Fruit fly (Drosophila melanogaster) whole organism, embryonic: ENCODE results near the gene Spc105R.

ENCODE experiments used
- Asciz ChIP-seq: fragments of 200-800 bp; sonication (Bioruptor generic); optimal IDR thresholded peaks from 2 replicates; lab custom pipeline; 2017; ENCODE audit warnings: missing biosample characterization, mild to moderate bottlenecking, missing genetic modification characterization, missing genetic modification reagents
- Atf6 ChIP-seq: fragments of 200-800 bp; sonication (Bioruptor generic); IDR thresholded peaks from 2 replicates; pipeline ENCODE4 v1.3.6; 2022; ENCODE audit warnings: missing biosample characterization, missing genetic modification characterization
- Blimp-1 ChIP-seq: fragments of 200-800 bp; sonication (Bioruptor generic); optimal IDR thresholded peaks from 3 replicates; lab custom pipeline; 2018; ENCODE audit warnings: missing biosample characterization, missing genetic modification characterization, mild to moderate bottlenecking, moderate library complexity, missing genetic modification reagents
- CG11247 ChIP-seq: fragments of 200-800 bp; sonication (Bioruptor generic); IDR thresholded peaks from 2 replicates; pipeline ENCODE4 v1.3.6; 2022; ENCODE audit warnings: missing biosample characterization, missing genetic modification characterization
- CG11560 ChIP-seq: fragments of 200-800 bp; sonication (Bioruptor generic); IDR thresholded peaks from 3 replicates; pipeline ENCODE4 v1.3.6; 2022; ENCODE audit warnings: missing biosample characterization, missing genetic modification characterization
- CG12659 ChIP-seq: fragments of 200-800 bp; sonication (Bioruptor generic); optimal IDR thresholded peaks from 3 replicates; lab custom pipeline; 2017; ENCODE audit warnings: mild to moderate bottlenecking, missing biosample characterization, missing genetic modification reagents, missing genetic modification characterization
- CG13296 ChIP-seq: fragments of 200-800 bp; sonication (Bioruptor generic); optimal IDR thresholded peaks from 3 replicates; lab custom pipeline; 2018; ENCODE audit warnings: missing biosample characterization, mild to moderate bottlenecking, missing genetic modification characterization
- CG1603 ChIP-seq: fragments of 200-800 bp; sonication (Bioruptor generic); optimal IDR thresholded peaks from 2 replicates; lab custom pipeline; 2019; ENCODE audit warnings: missing biosample characterization, mild to moderate bottlenecking, missing genetic modification characterization, moderate library complexity
- CG17186 ChIP-seq: fragments of 200-800 bp; sonication (Bioruptor generic); optimal IDR thresholded peaks from 3 replicates; lab custom pipeline; 2017; ENCODE audit warnings: missing biosample characterization, missing genetic modification reagents, missing genetic modification characterization
- CG17612 ChIP-seq: fragments of 200-800 bp; sonication (Bioruptor generic); IDR thresholded peaks from 2 replicates; pipeline ENCODE4 v1.3.6; 2022; ENCODE audit warnings: missing biosample characterization, missing genetic modification characterization
- CG2120 ChIP-seq: fragments of 200-800 bp; sonication (Bioruptor generic); optimal IDR thresholded peaks from 3 replicates; lab custom pipeline; 2016; ENCODE audit warnings: missing biosample characterization, missing genetic modification characterization
- CG2129 ChIP-seq: fragments of 200-800 bp; sonication (Bioruptor generic); IDR thresholded peaks from 2 replicates; pipeline ENCODE4 v1.3.6; 2022; ENCODE audit warnings: missing biosample characterization, missing genetic modification characterization; ENCODE audit not compliant: partially characterized antibody
- CG2678 ChIP-seq: fragments of 200-800 bp; sonication (Bioruptor generic); optimal IDR thresholded peaks from 3 replicates; lab custom pipeline; 2019; ENCODE audit warnings: missing biosample characterization, mild to moderate bottlenecking, missing genetic modification characterization, moderate library complexity
- CG3281 ChIP-seq: fragments of 200-800 bp; sonication (Bioruptor generic); optimal IDR thresholded peaks from 3 replicates; lab custom pipeline; 2017; ENCODE audit warnings: missing biosample characterization, mild to moderate bottlenecking, missing genetic modification characterization
- CG34224 ChIP-seq: fragments of 200-800 bp; sonication (Bioruptor generic); IDR thresholded peaks from 3 replicates; pipeline ENCODE4 v1.3.6; 2022; ENCODE audit warnings: missing biosample characterization, missing genetic modification characterization; ENCODE audit not compliant: partially characterized antibody
- CG4424 ChIP-seq: fragments of 200-800 bp; sonication (Bioruptor generic); optimal IDR thresholded peaks from 3 replicates; lab custom pipeline; 2016; ENCODE audit warnings: missing biosample characterization, missing genetic modification characterization
- CG4820 ChIP-seq: fragments of 200-800 bp; sonication (Bioruptor generic); optimal IDR thresholded peaks from 3 replicates; lab custom pipeline; 2016; ENCODE audit warnings: missing biosample characterization, missing genetic modification characterization
- CG6683 ChIP-seq: fragments of 200-800 bp; sonication (Bioruptor generic); optimal IDR thresholded peaks from 2 replicates; lab custom pipeline; 2017; ENCODE audit warnings: missing biosample characterization, mild to moderate bottlenecking, missing genetic modification characterization, missing genetic modification reagents
- CG9727 ChIP-seq: fragments of 200-800 bp; sonication (Bioruptor generic); optimal IDR thresholded peaks from 3 replicates; lab custom pipeline; 2017; ENCODE audit warnings: missing biosample characterization, mild to moderate bottlenecking, missing genetic modification characterization
- CG9797 ChIP-seq: fragments of 200-800 bp; sonication (Bioruptor generic); optimal IDR thresholded peaks from 3 replicates; lab custom pipeline; 2018; ENCODE audit warnings: missing biosample characterization, mild to moderate bottlenecking, missing genetic modification characterization
- D19B ChIP-seq: fragments of 200-800 bp; sonication (Bioruptor generic); optimal IDR thresholded peaks from 2 replicates; lab custom pipeline; 2017; ENCODE audit warnings: missing biosample characterization, mild to moderate bottlenecking, missing genetic modification characterization
- Dbx ChIP-seq: fragments of 200-800 bp; sonication (Bioruptor generic); IDR thresholded peaks from 3 replicates; pipeline ENCODE4 v1.3.6; 2022; ENCODE audit warnings: missing biosample characterization, missing genetic modification characterization
- Dip2 ChIP-seq: fragments of 200-800 bp; sonication (Bioruptor generic); IDR thresholded peaks from 2 replicates; pipeline ENCODE4 v1.3.6; 2022; ENCODE audit warnings: missing biosample characterization, missing genetic modification characterization
- Dp ChIP-seq: fragments of 200-800 bp; sonication (Bioruptor generic); optimal IDR thresholded peaks from 2 replicates; lab custom pipeline; 2018; ENCODE audit warnings: missing biosample characterization, mild to moderate bottlenecking, missing genetic modification characterization, moderate library complexity
- Lim3 ChIP-seq: fragments of 200-800 bp; sonication (Bioruptor generic); IDR thresholded peaks from 2 replicates; pipeline ENCODE4 v1.3.6; 2022; ENCODE audit warnings: missing biosample characterization, missing genetic modification characterization
- NK7.1 ChIP-seq: fragments of 200-800 bp; sonication (Bioruptor generic); optimal IDR thresholded peaks from 3 replicates; lab custom pipeline; 2016; ENCODE audit warnings: missing biosample characterization, missing genetic modification characterization
- Pdp1 ChIP-seq, 2 experiments: fragments of 200-800 bp; sonication (Bioruptor generic); optimal IDR thresholded peaks; 3 replicates each; lab custom pipeline; 2016; ENCODE audit warnings: missing biosample characterization in 2 of 2, missing genetic modification characterization in 2 of 2, mild to moderate bottlenecking in 1 of 2, moderate library complexity in 1 of 2
- Side ChIP-seq: fragments of 200-800 bp; sonication (Bioruptor generic); optimal IDR thresholded peaks from 2 replicates; lab custom pipeline; 2016; ENCODE audit warnings: missing biosample characterization, missing genetic modification characterization
- Stat92E ChIP-seq, 3 experiments: fragments of >200 bp in 2 of 3; fragments of 200-800 bp in 1 of 3; sonication (Bioruptor generic) in 1 of 3; optimal IDR thresholded peaks; 2 replicates each; lab custom pipeline; 2017 to 2019; ENCODE audit warnings: missing biosample characterization in 3 of 3, missing genetic modification characterization in 3 of 3, mild to moderate bottlenecking in 1 of 3, moderate library complexity in 1 of 3
- Usf ChIP-seq: fragments of 200-800 bp; sonication (Bioruptor generic); optimal IDR thresholded peaks from 2 replicates; lab custom pipeline; 2017; ENCODE audit warnings: missing genotype, missing biosample characterization, missing genetic modification characterization
- ase ChIP-seq: fragments of 200-800 bp; sonication (Bioruptor generic); IDR thresholded peaks from 3 replicates; pipeline ENCODE4 v1.3.6; 2022; ENCODE audit warnings: missing biosample characterization, missing genetic modification characterization
- bab2 ChIP-seq: fragments of 200-800 bp; sonication (Bioruptor generic); optimal IDR thresholded peaks from 2 replicates; lab custom pipeline; 2016; ENCODE audit warnings: missing biosample characterization, missing genetic modification characterization
- corto ChIP-seq: fragments of 200-800 bp; sonication (Bioruptor generic); optimal IDR thresholded peaks from 2 replicates; lab custom pipeline; 2016; ENCODE audit warnings: missing biosample characterization, mild to moderate bottlenecking, missing genetic modification characterization, moderate library complexity
- crol ChIP-seq: fragments of 200-800 bp; sonication (Bioruptor generic); IDR thresholded peaks from 2 replicates; pipeline ENCODE4 v1.3.6; 2022; ENCODE audit warnings: missing biosample characterization, missing genetic modification characterization
- dimm ChIP-seq: fragments of 200-800 bp; sonication (Bioruptor generic); IDR thresholded peaks from 2 replicates; pipeline ENCODE4 v1.3.6; 2022; ENCODE audit warnings: missing biosample characterization, missing genetic modification characterization
- emc ChIP-seq: fragments of 200-800 bp; sonication (Bioruptor generic); optimal IDR thresholded peaks from 2 replicates; lab custom pipeline; 2016; ENCODE audit warnings: missing biosample characterization, missing genetic modification characterization
- ewg ChIP-seq: fragments of 200-800 bp; sonication (Bioruptor generic); optimal IDR thresholded peaks from 3 replicates; lab custom pipeline; 2017; ENCODE audit warnings: mild to moderate bottlenecking, missing biosample characterization, missing genetic modification reagents, missing genetic modification characterization
- fd96Cb ChIP-seq: fragments of 200-800 bp; sonication (Bioruptor generic); optimal IDR thresholded peaks from 2 replicates; lab custom pipeline; 2018; ENCODE audit warnings: missing biosample characterization, mild to moderate bottlenecking, missing genetic modification characterization, moderate library complexity
- h ChIP-seq: fragments of >200 bp; optimal IDR thresholded peaks from 2 replicates; lab custom pipeline; 2017
- kay ChIP-seq: fragments of 200-800 bp; sonication (Bioruptor generic); optimal IDR thresholded peaks from 2 replicates; lab custom pipeline; 2016; ENCODE audit warnings: missing biosample characterization, missing genetic modification characterization
- mirr ChIP-seq: fragments of 200-800 bp; sonication (Bioruptor generic); optimal IDR thresholded peaks from 3 replicates; lab custom pipeline; 2018; ENCODE audit warnings: missing biosample characterization, mild to moderate bottlenecking, missing genetic modification characterization
- mld ChIP-seq: fragments of 200-800 bp; sonication (Bioruptor generic); IDR thresholded peaks from 3 replicates; pipeline ENCODE4 v1.3.6; 2022; ENCODE audit warnings: missing biosample characterization, missing genetic modification characterization; ENCODE audit not compliant: partially characterized antibody
- nmo ChIP-seq: fragments of 200-800 bp; sonication (Bioruptor generic); optimal IDR thresholded peaks from 2 replicates; lab custom pipeline; 2018; ENCODE audit warnings: missing biosample characterization, mild to moderate bottlenecking, missing genetic modification characterization, moderate library complexity
- so ChIP-seq: fragments of 200-800 bp; sonication (Bioruptor generic); IDR thresholded peaks from 3 replicates; pipeline ENCODE4 v1.3.6; 2022; ENCODE audit warnings: missing biosample characterization, missing genetic modification characterization
- sqz ChIP-seq: fragments of 200-800 bp; sonication (Bioruptor generic); optimal IDR thresholded peaks from 3 replicates; lab custom pipeline; 2018; ENCODE audit warnings: missing biosample characterization, mild to moderate bottlenecking, missing genetic modification characterization
- z ChIP-seq: fragments of 200-800 bp; sonication (Bioruptor generic); IDR thresholded peaks from 3 replicates; pipeline ENCODE4 v1.3.6; 2022; ENCODE audit warnings: missing biosample characterization, missing genetic modification characterization
- zen2 ChIP-seq: fragments of 200-800 bp; sonication (Bioruptor generic); IDR thresholded peaks from 3 replicates; pipeline ENCODE4 v1.3.6; 2022; ENCODE audit warnings: missing biosample characterization, missing genetic modification characterization; ENCODE audit not compliant: partially characterized antibody
- zfh1 ChIP-seq: fragments of 200-800 bp; sonication (Bioruptor generic); IDR thresholded peaks from 3 replicates; pipeline ENCODE4 v1.3.6; 2022; ENCODE audit warnings: missing biosample characterization, missing genetic modification characterization

Gene Spc105R

DNA sequence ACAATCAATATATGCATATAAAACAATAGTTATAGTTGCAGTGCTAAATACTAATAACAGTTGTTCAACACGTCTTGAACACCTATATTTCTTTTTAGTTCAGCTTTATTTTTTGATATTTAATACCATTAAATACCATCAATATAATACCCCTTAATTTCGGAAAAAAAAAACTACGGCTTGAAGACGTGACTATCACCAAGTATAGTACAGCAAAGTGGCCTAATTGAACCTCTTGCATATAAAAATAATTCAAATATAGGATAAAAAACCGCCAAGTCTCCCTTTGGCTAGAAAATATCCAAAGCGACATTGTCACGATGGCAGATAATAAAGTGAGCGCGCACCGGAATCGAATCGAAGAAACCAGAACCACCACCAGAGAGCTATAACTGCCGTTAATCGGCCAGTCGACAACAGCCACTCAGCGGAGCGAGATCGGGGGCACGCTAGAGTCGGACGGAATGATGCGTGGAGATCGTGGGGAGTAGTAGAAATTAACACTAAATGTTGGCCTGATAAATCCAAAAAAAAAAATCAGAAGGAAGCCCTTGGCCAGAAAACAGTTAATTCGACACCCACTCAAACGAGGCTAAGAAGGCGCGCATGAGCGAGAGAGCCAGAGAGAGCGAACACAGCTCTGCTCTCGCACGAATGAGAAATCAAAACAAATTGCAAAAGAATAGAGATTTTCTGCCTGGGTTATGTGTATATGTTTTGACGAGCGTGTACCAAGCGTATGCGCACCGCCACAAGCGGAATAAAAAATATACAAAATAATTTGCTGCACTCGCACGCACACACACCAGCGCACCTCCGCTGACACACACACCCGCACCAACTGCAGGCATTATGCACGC lies 15.2 kb upstream of the Spc105R start (continued):
- TF ChIP-seq zfh1 (GFP tag; lab: Robert Waterston, UW) (0 out of 3 replicates have a peak, but pooled peaks have one; percentile 52), h (lab: Kevin White, UChicago) (no peak), Lim3 (GFP tag; lab: Robert Waterston, UW) (no peak), Dp (GFP tag; lab: Kevin White, UChicago) (no peak), Stat92E (GFP tag; optimal IDR thresholded peaks at IDR 0.05; lab: Kevin White, UChicago) (peak in 1 of 3 experiments; percentile 61), Usf (GFP tag; lab: Kevin White, UChicago) (no peak), CG6683 (GFP tag; lab: Kevin White, UChicago) (no peak), Side (peak; percentile 57), Dbx (GFP tag; lab: Robert Waterston, UW) (peak; percentile 69; the same call in 2 of the 3 replicates), CG17612 (no peak), Dip2 (GFP tag; lab: Robert Waterston, UW) (no peak), mld (GFP tag; lab: Robert Waterston, UW) (no peak), CG13296 (peak; percentile 27), Pdp1 (GFP tag; optimal IDR thresholded peaks at IDR 0.05; lab: Kevin White, UChicago) (peak; percentile 4 to 65), CG12659 (GFP tag; lab: Kevin White, UChicago) (peak; percentile 60), NK7.1 (peak; percentile 37), kay (GFP tag; lab: Kevin White, UChicago) (peak; percentile 62), bab2 (GFP tag; lab: Kevin White, UChicago) (no peak), CG17186 (peak; percentile 26), Atf6 (GFP tag; lab: Robert Waterston, UW) (peak; percentile 45; the same call in 1 of the 2 replicates), CG3281 (peak; percentile 68), so (GFP tag; lab: Robert Waterston, UW) (peak; percentile 57; the same call in 1 of the 3 replicates), ase (no peak), CG2120 (peak; percentile 51), corto (GFP tag; lab: Kevin White, UChicago) (peak; percentile 6), mirr (peak; percentile 75), CG11560 (no peak), crol (GFP tag; lab: Robert Waterston, UW) (no peak), CG9797 (GFP tag; lab: Kevin White, UChicago) (no peak), CG2129 (GFP tag; lab: Robert Waterston, UW) (no peak), CG34224 (GFP tag; lab: Robert Waterston, UW) (peak; percentile 69), CG2678 (tag; lab: Kevin White, UChicago) (peak; percentile 68), zen2 (GFP tag; lab: Robert Waterston, UW) (no peak), CG4820 (no peak), ewg (GFP tag; lab: Kevin White, UChicago) (peak; percentile 90), dimm (GFP tag; lab: Robert Waterston, UW) (no peak), D19B (GFP tag; lab: Kevin White, UChicago) (peak; percentile 30), Blimp-1 (no peak), CG9727 (GFP tag; lab: Kevin White, UChicago) (peak; percentile 60), nmo (GFP tag; lab: Kevin White, UChicago) (peak; percentile 44), Asciz (GFP tag; lab: Kevin White, UChicago) (no peak), CG11247 (GFP tag; lab: Robert Waterston, UW) (0 out of 2 replicates have a peak, but pooled peaks have one; percentile 15), z (GFP tag; lab: Robert Waterston, UW) (peak; percentile 67; the same call in 2 of the 3 replicates), emc (no peak), sqz (peak; percentile 84), fd96Cb (no peak), CG1603 (tag; lab: Kevin White, UChicago) (no peak), CG4424 (GFP tag; lab: Kevin White, UChicago) (peak; percentile 16)
